Worm (Caenorhabditis elegans) whole organism, early embryonic: ENCODE measurements around the gene pkn-1.

Source experiments
- B0310.2 ChIP-seq: sonication (generic microtip); optimal IDR thresholded peaks from 2 replicates; lab custom pipeline; 2016; ENCODE audit warnings: mild to moderate bottlenecking, missing genetic modification characterization, missing compliant biosample characterization
- F13C5.2 ChIP-seq: sonication (generic microtip); optimal IDR thresholded peaks from 2 replicates; lab custom pipeline; 2017; ENCODE audit warnings: mild to moderate bottlenecking, missing genetic modification characterization, inconsistent platforms, missing compliant biosample characterization
- aly-1 ChIP-seq: sonication (generic microtip); optimal IDR thresholded peaks from 2 replicates; lab custom pipeline; 2016; ENCODE audit warnings: missing genetic modification characterization, missing compliant biosample characterization
- ama-1 ChIP-seq: fragments of 150-350 bp; optimal IDR thresholded peaks from 2 replicates; lab custom pipeline; 2014
- ceh-13 ChIP-seq: fragments of 200-800 bp; sonication (Bioruptor generic); optimal IDR thresholded peaks from 2 replicates; lab custom pipeline; 2018; ENCODE audit warnings: mild to moderate bottlenecking, missing genetic modification characterization, missing compliant biosample characterization
- ceh-36 ChIP-seq: sonication (generic microtip); optimal IDR thresholded peaks from 2 replicates; lab custom pipeline; 2016; ENCODE audit warnings: missing genetic modification characterization, inconsistent platforms, missing compliant biosample characterization
- ets-7 ChIP-seq: sonication (generic microtip); optimal IDR thresholded peaks from 2 replicates; lab custom pipeline; 2016; ENCODE audit warnings: missing genotype, missing genetic modification characterization, missing compliant biosample characterization
- flt-1 ChIP-seq: fragments of 200-800 bp; sonication (Bioruptor generic); IDR thresholded peaks from 2 replicates; pipeline ENCODE4 v1.3.6; 2022; ENCODE audit warnings: missing genetic modification characterization, missing compliant biosample characterization
- hmbx-1 ChIP-seq: sonication (generic microtip); optimal IDR thresholded peaks from 2 replicates; lab custom pipeline; 2016; ENCODE audit warnings: mild to moderate bottlenecking, missing genetic modification characterization, missing compliant biosample characterization
- hmg-4 ChIP-seq: fragments of 200-800 bp; sonication (Bioruptor generic); optimal IDR thresholded peaks from 2 replicates; lab custom pipeline; 2018; ENCODE audit warnings: mild to moderate bottlenecking, missing genetic modification characterization, missing compliant biosample characterization
- hnd-1 ChIP-seq: sonication (generic microtip); optimal IDR thresholded peaks from 2 replicates; lab custom pipeline; 2016; ENCODE audit warnings: missing genetic modification characterization, missing compliant biosample characterization
- pes-1 ChIP-seq: fragments of 200-800 bp; sonication (Bioruptor generic); IDR thresholded peaks from 2 replicates; pipeline ENCODE4 v1.3.6; 2022; ENCODE audit warnings: missing genetic modification reagents, missing genetic modification characterization, missing compliant biosample characterization
- scrt-1 ChIP-seq: fragments of 200-800 bp; sonication (Bioruptor generic); IDR thresholded peaks from 2 replicates; pipeline ENCODE4 v1.3.6; 2022; ENCODE audit warnings: missing genetic modification characterization, missing compliant biosample characterization
- sea-1 ChIP-seq: fragments of 200-800 bp; sonication (Bioruptor generic); conservative IDR thresholded peaks from 2 replicates; pipeline ENCODE4 v1.3.6; 2022; ENCODE audit warnings: missing genetic modification characterization, missing compliant biosample characterization
- tbx-11 ChIP-seq: fragments of 200-800 bp; sonication (Bioruptor generic); IDR thresholded peaks from 2 replicates; pipeline ENCODE4 v1.3.6; 2022; ENCODE audit warnings: missing genetic modification characterization, missing compliant biosample characterization
- tbx-37 ChIP-seq: fragments of 200-800 bp; sonication (Bioruptor generic); conservative IDR thresholded peaks from 2 replicates; pipeline ENCODE4 v1.3.6; 2022; ENCODE audit warnings: missing genetic modification reagents, missing genetic modification characterization, missing compliant biosample characterization
- tra-4 ChIP-seq: sonication (generic microtip); optimal IDR thresholded peaks from 2 replicates; lab custom pipeline; 2017; ENCODE audit warnings: missing genetic modification characterization, missing compliant biosample characterization

The pkn-1 gene

DNA sequence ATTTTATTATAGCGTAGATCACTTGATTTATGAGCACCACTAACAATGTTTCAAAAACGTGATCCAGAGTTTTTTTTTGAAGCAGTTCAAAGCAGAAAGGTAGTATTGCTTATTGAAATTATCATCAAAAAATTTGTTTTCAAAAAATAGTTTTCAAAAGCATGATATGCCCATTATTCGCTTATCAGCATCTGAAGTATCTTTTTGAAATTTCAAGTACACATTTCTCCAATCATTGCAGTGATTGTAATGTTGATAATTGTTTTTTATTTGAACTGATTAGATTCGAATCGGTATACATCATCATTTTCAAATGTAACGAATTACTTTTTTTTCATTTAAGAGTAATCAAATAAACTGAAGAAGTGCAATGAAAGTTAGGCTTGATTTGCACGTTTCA lies 43.7 kb downstream of the pkn-1 start:
- TF ChIP-seq ceh-36 (tag; lab: Kevin White, UChicago) = no peak
- no peak for TF ChIP-seq hmbx-1 (tag; lab: Kevin White, UChicago)
- TF ChIP-seq F13C5.2 = no peak
- no peak for TF ChIP-seq pes-1 (GFP tag; lab: Robert Waterston, UW)
- TF ChIP-seq B0310.2 (tag; lab: Kevin White, UChicago) = no peak
- no peak for TF ChIP-seq ets-7 (tag; lab: Kevin White, UChicago)
- no peak for TF ChIP-seq tbx-11 (GFP tag; lab: Robert Waterston, UW)
- TF ChIP-seq aly-1 = no peak
- TF ChIP-seq tra-4 (tag; lab: Kevin White, UChicago) = no peak
- TF ChIP-seq hmg-4 = no peak
- no peak for TF ChIP-seq flt-1
- TF ChIP-seq tbx-37 (GFP tag; lab: Robert Waterston, UW) = no peak
- no peak for TF ChIP-seq ceh-13
- no peak for TF ChIP-seq scrt-1
- no peak for TF ChIP-seq ama-1 (lab: Kevin White, UChicago)
- TF ChIP-seq sea-1 (GFP tag; lab: Robert Waterston, UW) = no peak
- TF ChIP-seq hnd-1 (tag; lab: Kevin White, UChicago) = no peak

- TF ChIP-seq pes-1 (GFP tag; lab: Robert Waterston, UW) (no peak), hmg-4 (no peak), ceh-36 (tag; lab: Kevin White, UChicago) (no peak), hmbx-1 (tag; lab: Kevin White, UChicago) (no peak), tbx-11 (GFP tag; lab: Robert Waterston, UW) (no peak)
These were observed 46.8 kb downstream of the pkn-1 start, which contains the start of gene C39B10.3 for ce11 chrX:10443836-10444235. Gene C39B10.3, plus strand, starts transcription at chrX:10444136.

DNA sequence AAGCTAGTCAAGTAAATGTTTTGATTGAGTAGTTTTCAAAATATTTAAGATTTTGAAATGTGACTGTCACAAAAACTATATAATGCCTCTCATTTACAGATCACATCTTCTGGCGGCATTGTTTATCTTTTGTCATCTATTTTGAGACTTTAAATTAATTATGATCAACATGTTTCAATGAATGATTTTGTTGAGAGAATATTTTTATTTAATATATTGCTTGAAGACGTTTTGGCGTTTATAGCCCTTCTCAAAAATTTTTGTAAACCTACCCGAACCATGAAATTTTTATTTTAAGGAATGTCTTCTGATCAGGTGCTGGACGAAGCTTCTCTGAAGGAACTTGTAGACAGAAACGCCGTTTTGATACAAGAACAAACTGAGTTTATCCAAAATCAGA lies 47.7 kb downstream of the pkn-1 start, which contains the start of gene C39B10.4:
TSS of gene C39B10.4 (plus strand) at position 301 of the 400 bp plus-strand sequence.
- TF ChIP-seq hnd-1 (tag; lab: Kevin White, UChicago) (no peak), ceh-13 (no peak), tra-4 (tag; lab: Kevin White, UChicago) (no peak)

ce11 chrX:10446982-10447381 lies 49.9 kb downstream of the pkn-1 start, which contains the start of gene C39B10.5:
Gene C39B10.5, plus strand, starts transcription at chrX:10447343.
- TF ChIP-seq aly-1 (no peak), B0310.2 (tag; lab: Kevin White, UChicago) (no peak), ama-1 (lab: Kevin White, UChicago) (no peak)
